Worm (Caenorhabditis elegans): Measurements from ENCODE around the gene clec-65.

clec-65 gene

ce11 chrII:12918960-12919553, 17.9 kb downstream of the clec-65 start, which contains the start of the genes F58G1.2 and wago-4 (continued):
- TF ChIP-seq F52B5.7 (tag; optimal IDR thresholded peaks at IDR 0.05) (no peak), sdz-38 (tag; optimal IDR thresholded peaks at IDR 0.05) (no peak), rec-8 (tag; optimal IDR thresholded peaks at IDR 0.05) (no peak), somi-1 (GFP tag; optimal IDR thresholded peaks at IDR 0.05) (no peak), F37B4.10 (GFP tag; IDR thresholded peaks at IDR 0.05) (no peak), C17E4.6 (GFP tag; IDR thresholded peaks at IDR 0.05) (no peak), unc-62 (GFP tag; optimal IDR thresholded peaks at IDR 0.05) (no peak), Y95B8A.8 (GFP tag; IDR thresholded peaks at IDR 0.05) (0 out of 2 replicates have a peak, but pooled peaks have one; percentile 24), egl-18 (GFP tag; IDR thresholded peaks at IDR 0.05) (no peak), snpc-3.4 (tag; optimal IDR thresholded peaks at IDR 0.05) (peak; percentile 79), Y56A3A.18 (GFP tag; IDR thresholded peaks at IDR 0.05) (no peak), akir-1 (GFP tag; optimal IDR thresholded peaks at IDR 0.05) (no peak), attf-5 (GFP tag; optimal IDR thresholded peaks at IDR 0.05) (no peak), nhr-120 (GFP tag; IDR thresholded peaks at IDR 0.05) (no peak), athp-1 (tag; optimal IDR thresholded peaks at IDR 0.05) (no peak), hmg-1.2 (GFP tag; IDR thresholded peaks at IDR 0.05) (peak; percentile 37; the same call in 1 of the 2 replicates), lin-35 (GFP tag; optimal IDR thresholded peaks at IDR 0.05) (peak in 1 of 3 experiments; percentile 23), nhr-80 (tag; optimal IDR thresholded peaks at IDR 0.05) (no peak), aptf-2 (GFP tag; conservative IDR thresholded peaks at IDR 0.05) (no peak), B0336.3 (GFP tag; IDR thresholded peaks at IDR 0.05) (no peak), tbp1 (GFP tag; optimal IDR thresholded peaks at IDR 0.05) (peak; percentile 46), ceh-91 (GFP tag; IDR thresholded peaks at IDR 0.05) (peak; percentile 92), Y53G8AR.9 (GFP tag; conservative IDR thresholded peaks at IDR 0.05) (no peak), ztf-28 (GFP tag; IDR thresholded peaks at IDR 0.05) (0 out of 2 replicates have a peak, but pooled peaks have one; percentile 70), die-1 (tag; optimal IDR thresholded peaks at IDR 0.05) (no peak), madf-8 (GFP tag; conservative IDR thresholded peaks at IDR 0.05) (peak; percentile 83), F33H1.4 (GFP tag; IDR thresholded peaks at IDR 0.05) (peak; percentile 96), hlh-12 (tag; optimal IDR thresholded peaks at IDR 0.05) (no peak), lag-1 (GFP tag; IDR thresholded peaks at IDR 0.05) (no peak), hmg-20 (GFP tag; IDR thresholded peaks at IDR 0.05) (no peak), ceh-40 (GFP tag; IDR thresholded peaks at IDR 0.05) (no peak), B0035.1 (tag; optimal IDR thresholded peaks at IDR 0.05) (no peak), lin-40 (tag; optimal IDR thresholded peaks at IDR 0.05) (no peak), ccch-3 (GFP tag; optimal IDR thresholded peaks at IDR 0.05) (no peak), fkh-3 (tag; optimal IDR thresholded peaks at IDR 0.05) (no peak), lsy-27 (tag; optimal IDR thresholded peaks at IDR 0.05; ENCODE audit: borderline replicate concordance, insufficient read depth) (no peak), K11D2.4 (GFP tag; IDR thresholded peaks at IDR 0.05) (no peak), repo-1 (tag; optimal IDR thresholded peaks at IDR 0.05) (no peak), ZK185.1 (tag; optimal IDR thresholded peaks at IDR 0.05; ENCODE audit: poor library complexity, severe bottlenecking) (no peak), F10E7.11 (tag; optimal IDR thresholded peaks at IDR 0.05) (no peak), ztf-6 (GFP tag; IDR thresholded peaks at IDR 0.05) (no peak), B0019.2 (GFP tag; conservative IDR thresholded peaks at IDR 0.05) (no peak; the same call in 1 of the 2 replicates), aptf-3 (GFP tag; IDR thresholded peaks at IDR 0.05) (no peak), mel-28 (tag; optimal IDR thresholded peaks at IDR 0.05; ENCODE audit: borderline replicate concordance) (no peak), nfya-2 (GFP tag; IDR thresholded peaks at IDR 0.05) (no peak), snpc-4 (GFP tag; optimal IDR thresholded peaks at IDR 0.05) (no peak), snpc-4 (tag; optimal IDR thresholded peaks at IDR 0.05) (peak in 3 of 4 experiments; percentile 26 to 50 (median 30)), K12H6.12 (tag; optimal IDR thresholded peaks at IDR 0.05) (no peak)
